Worm (Caenorhabditis elegans) whole organism, early embryonic: ENCODE data around the gene srh-212.

Source experiments
- ama-1 ChIP-seq: fragments of 150-350 bp; optimal IDR thresholded peaks from 2 replicates; lab custom pipeline; 2014
- hmg-4 ChIP-seq: fragments of 200-800 bp; sonication (Bioruptor generic); optimal IDR thresholded peaks from 2 replicates; lab custom pipeline; 2018; ENCODE audit warnings: mild to moderate bottlenecking, missing genetic modification characterization, missing compliant biosample characterization

ce11 chrV:3579248-3579647 lies 17.7 kb downstream of the srh-212 start:
- no peak for TF ChIP-seq hmg-4 (GFP tag; lab: Kevin White, UChicago)
- TF ChIP-seq ama-1 (lab: Kevin White, UChicago) = no peak
